Worm (Caenorhabditis elegans) whole organism, L1 larva: ENCODE results near the gene srh-39.
A peak's percentile ranks its signal among the peaks of the same experiment; 100 is the strongest.

ENCODE experiments used
- C04F5.9 ChIP-seq: sonication (generic microtip); optimal IDR thresholded peaks from 2 replicates; lab custom pipeline; 2016; ENCODE audit warnings: missing genetic modification characterization, missing compliant biosample characterization
- C16A3.4 ChIP-seq: fragments of 150-350 bp; optimal IDR thresholded peaks from 2 replicates; lab custom pipeline; 2014; ENCODE audit warnings: missing biosample characterization, missing genetic modification characterization
- Y116A8C.19 ChIP-seq: sonication (generic microtip); optimal IDR thresholded peaks from 2 replicates; lab custom pipeline; 2016; ENCODE audit warnings: missing compliant biosample characterization, missing genetic modification characterization, borderline replicate concordance
- aly-2 ChIP-seq: fragments of 150-350 bp; optimal IDR thresholded peaks from 2 replicates; lab custom pipeline; 2014; ENCODE audit warnings: missing biosample characterization, missing genetic modification characterization
- ama-1 ChIP-seq: fragments of 150-350 bp; optimal IDR thresholded peaks from 2 replicates; lab custom pipeline; 2014
- blmp-1 ChIP-seq: fragments of 150-350 bp; optimal IDR thresholded peaks from 2 replicates; lab custom pipeline; 2014; ENCODE audit warnings: missing biosample characterization, missing genetic modification characterization
- ceh-63 ChIP-seq: fragments of 200-800 bp; sonication (Bioruptor generic); optimal IDR thresholded peaks from 2 replicates; lab custom pipeline; 2018; ENCODE audit warnings: mild to moderate bottlenecking, missing genetic modification characterization, missing compliant biosample characterization
- ceh-8 ChIP-seq: fragments of 200-800 bp; sonication (Bioruptor generic); optimal IDR thresholded peaks from 2 replicates; lab custom pipeline; 2018; ENCODE audit warnings: mild to moderate bottlenecking, missing genetic modification characterization, moderate library complexity, missing compliant biosample characterization
- ceh-90 ChIP-seq: sonication (generic microtip); optimal IDR thresholded peaks from 2 replicates; lab custom pipeline; 2016; ENCODE audit warnings: missing genetic modification characterization, missing compliant biosample characterization
- dpl-1 ChIP-seq, 3 experiments: fragments of 150-350 bp in 2 of 3; sonication (generic microtip) in 1 of 3; optimal IDR thresholded peaks; 2 replicates each; lab custom pipeline; 2014 to 2017; ENCODE audit warnings: missing biosample characterization in 3 of 3, missing genetic modification characterization in 3 of 3, missing genetic modification reagents in 3 of 3
- dsc-1 ChIP-seq: sonication (generic microtip); optimal IDR thresholded peaks from 2 replicates; lab custom pipeline; 2016; ENCODE audit warnings: mild to moderate bottlenecking, missing genetic modification characterization, missing compliant biosample characterization
- efl-1 ChIP-seq, 4 experiments: fragments of 150-350 bp; optimal IDR thresholded peaks in 3 of 4; peaks in 1 of 4; 1 replicate in 1 of 4; 2 replicates in 3 of 4; lab custom pipeline; 2014; ENCODE audit warnings: missing biosample characterization in 2 of 4, missing genetic modification characterization in 2 of 4, missing genetic modification reagents in 2 of 4
- efl-3 ChIP-seq: fragments of 200-800 bp; sonication (Bioruptor generic); optimal IDR thresholded peaks from 2 replicates; lab custom pipeline; 2018; ENCODE audit warnings: mild to moderate bottlenecking, missing genetic modification characterization, missing compliant biosample characterization
- egl-13 ChIP-seq: sonication (generic microtip); optimal IDR thresholded peaks from 2 replicates; lab custom pipeline; 2016; ENCODE audit warnings: missing genotype, missing genetic modification reagents, missing genetic modification characterization, missing compliant biosample characterization
- egl-27 ChIP-seq, 2 experiments: fragments of 150-350 bp in 1 of 2; sonication (generic microtip); optimal IDR thresholded peaks; 3 replicates each; lab custom pipeline; 2017 to 2018; ENCODE audit warnings: missing biosample characterization in 2 of 2, missing genetic modification characterization in 2 of 2, missing genetic modification reagents in 2 of 2
- elt-2 ChIP-seq: sonication (generic microtip); optimal IDR thresholded peaks from 2 replicates; lab custom pipeline; 2016; ENCODE audit warnings: missing genetic modification characterization, mild to moderate bottlenecking, inconsistent platforms, missing compliant biosample characterization, missing genetic modification reagents
- elt-3 ChIP-seq, 6 experiments: fragments of 150-350 bp in 1 of 6; sonication (generic microtip); optimal IDR thresholded peaks; 2 replicates each; lab custom pipeline; 2017 to 2018; ENCODE audit warnings: missing biosample characterization in 6 of 6, missing genetic modification characterization in 6 of 6, inconsistent platforms in 1 of 6
- ets-5 ChIP-seq: fragments of 200-800 bp; sonication (Bioruptor generic); IDR thresholded peaks from 2 replicates; pipeline ENCODE4 v1.3.6; 2022; ENCODE audit warnings: missing genetic modification characterization, missing compliant biosample characterization
- fkh-4 ChIP-seq: sonication (generic microtip); optimal IDR thresholded peaks from 2 replicates; lab custom pipeline; 2016; ENCODE audit warnings: missing compliant biosample characterization, missing genetic modification characterization, borderline replicate concordance
- hlh-17 ChIP-seq: fragments of 200-800 bp; sonication (Bioruptor generic); optimal IDR thresholded peaks from 2 replicates; lab custom pipeline; 2018; ENCODE audit warnings: missing genetic modification characterization, mild to moderate bottlenecking, missing compliant biosample characterization, moderate library complexity, borderline replicate concordance
- irx-1 ChIP-seq: sonication (generic microtip); optimal IDR thresholded peaks from 2 replicates; lab custom pipeline; 2016; ENCODE audit warnings: missing genetic modification characterization, missing compliant biosample characterization
- isw-1 ChIP-seq: fragments of 200-800 bp; sonication (Bioruptor generic); IDR thresholded peaks from 2 replicates; pipeline ENCODE4 v1.3.6; 2022; ENCODE audit warnings: missing genetic modification characterization, missing compliant biosample characterization
- jun-1 ChIP-seq: fragments of 150-350 bp; optimal IDR thresholded peaks from 2 replicates; lab custom pipeline; 2014; ENCODE audit warnings: missing biosample characterization, missing genetic modification reagents, missing genetic modification characterization
- lin-35 ChIP-seq, 2 experiments: fragments of 150-350 bp; optimal IDR thresholded peaks; 2 replicates each; lab custom pipeline; 2014; ENCODE audit warnings: missing biosample characterization in 2 of 2, missing genetic modification characterization in 2 of 2, missing genetic modification reagents in 2 of 2
- lin-39 ChIP-seq: fragments of 150-350 bp; optimal IDR thresholded peaks from 2 replicates; lab custom pipeline; 2014; ENCODE audit warnings: missing biosample characterization, missing genetic modification reagents, missing genetic modification characterization
- lir-3 ChIP-seq: sonication (generic microtip); optimal IDR thresholded peaks from 2 replicates; lab custom pipeline; 2016; ENCODE audit warnings: mild to moderate bottlenecking, missing genetic modification characterization, moderate library complexity, missing compliant biosample characterization; ENCODE audit not compliant: poor library complexity
- mab-9 ChIP-seq: fragments of 200-800 bp; sonication (Bioruptor generic); IDR thresholded peaks from 2 replicates; pipeline ENCODE4 v1.3.6; 2022; ENCODE audit warnings: missing genetic modification reagents, missing genetic modification characterization, missing compliant biosample characterization
- nhr-11 ChIP-seq: fragments of 150-350 bp; optimal IDR thresholded peaks from 2 replicates; lab custom pipeline; 2014; ENCODE audit warnings: missing biosample characterization, missing genetic modification characterization
- nhr-12 ChIP-seq: sonication (generic microtip); optimal IDR thresholded peaks from 2 replicates; lab custom pipeline; 2017; ENCODE audit warnings: missing biosample characterization, missing genetic modification characterization
- nhr-19 ChIP-seq: fragments of 200-800 bp; sonication (Bioruptor generic); conservative IDR thresholded peaks from 2 replicates; pipeline ENCODE4 v1.3.6; 2022; ENCODE audit warnings: missing genetic modification characterization, missing compliant biosample characterization
- nhr-237 ChIP-seq: fragments of 150-350 bp; optimal IDR thresholded peaks from 2 replicates; lab custom pipeline; 2014; ENCODE audit warnings: missing biosample characterization, missing genetic modification characterization
- nhr-71 ChIP-seq: sonication (generic microtip); optimal IDR thresholded peaks from 2 replicates; lab custom pipeline; 2016; ENCODE audit warnings: mild to moderate bottlenecking, missing genetic modification characterization, moderate library complexity, missing compliant biosample characterization
- nhr-76 ChIP-seq: sonication (generic microtip); optimal IDR thresholded peaks from 2 replicates; lab custom pipeline; 2017; ENCODE audit warnings: missing biosample characterization, missing genetic modification characterization
- nhr-77 ChIP-seq: fragments of 150-350 bp; optimal IDR thresholded peaks from 2 replicates; lab custom pipeline; 2014; ENCODE audit warnings: missing biosample characterization, missing genetic modification characterization
- nhr-84 ChIP-seq: sonication (generic microtip); optimal IDR thresholded peaks from 2 replicates; lab custom pipeline; 2017; ENCODE audit warnings: missing biosample characterization, missing genetic modification characterization
- pax-3 ChIP-seq: fragments of 200-800 bp; sonication (Bioruptor generic); optimal IDR thresholded peaks from 2 replicates; lab custom pipeline; 2018; ENCODE audit warnings: mild to moderate bottlenecking, missing genetic modification characterization, moderate library complexity, missing compliant biosample characterization
- pqm-1 ChIP-seq: sonication (generic microtip); optimal IDR thresholded peaks from 3 replicates; lab custom pipeline; 2017; ENCODE audit warnings: missing biosample characterization, missing genetic modification characterization
- rnt-1 ChIP-seq: sonication (generic microtip); optimal IDR thresholded peaks from 2 replicates; lab custom pipeline; 2016; ENCODE audit warnings: mild to moderate bottlenecking, missing genetic modification characterization, moderate library complexity, missing compliant biosample characterization
- skn-1 ChIP-seq: fragments of 150-350 bp; optimal IDR thresholded peaks from 2 replicates; lab custom pipeline; 2014; ENCODE audit warnings: missing biosample characterization, missing genetic modification characterization
- snpc-4 ChIP-seq: fragments of 150-350 bp; optimal IDR thresholded peaks from 2 replicates; lab custom pipeline; 2014; ENCODE audit warnings: missing biosample characterization, missing genetic modification characterization
- snu-23 ChIP-seq: sonication (generic microtip); optimal IDR thresholded peaks from 2 replicates; lab custom pipeline; 2016; ENCODE audit warnings: missing genetic modification characterization, missing compliant biosample characterization
- sptf-1 ChIP-seq: fragments of 150-350 bp; optimal IDR thresholded peaks from 2 replicates; lab custom pipeline; 2014; ENCODE audit warnings: missing biosample characterization, missing genetic modification characterization
- swsn-7 ChIP-seq: sonication (generic microtip); optimal IDR thresholded peaks from 2 replicates; lab custom pipeline; 2016; ENCODE audit warnings: missing genetic modification characterization, missing compliant biosample characterization
- tbx-2 ChIP-seq: sonication (generic microtip); optimal IDR thresholded peaks from 2 replicates; lab custom pipeline; 2016; ENCODE audit warnings: missing genetic modification characterization, missing compliant biosample characterization
- unc-130 ChIP-seq: fragments of 150-350 bp; optimal IDR thresholded peaks from 2 replicates; lab custom pipeline; 2017; ENCODE audit warnings: missing biosample characterization, missing genetic modification characterization, inconsistent platforms
- unc-30 ChIP-seq: sonication (generic microtip); optimal IDR thresholded peaks from 2 replicates; lab custom pipeline; 2017; ENCODE audit warnings: missing biosample characterization, missing genetic modification characterization
- unc-98 ChIP-seq: fragments of 200-800 bp; sonication (Bioruptor generic); IDR thresholded peaks from 2 replicates; pipeline ENCODE4 v1.3.6; 2022; ENCODE audit warnings: missing genetic modification characterization, missing compliant biosample characterization
- xbp-1 ChIP-seq: sonication (generic microtip); optimal IDR thresholded peaks from 2 replicates; lab custom pipeline; 2016; ENCODE audit warnings: missing genetic modification characterization, missing compliant biosample characterization
- zip-4 ChIP-seq: fragments of 200-800 bp; sonication (Bioruptor generic); optimal IDR thresholded peaks from 2 replicates; lab custom pipeline; 2018; ENCODE audit warnings: mild to moderate bottlenecking, missing genetic modification characterization, moderate library complexity, missing compliant biosample characterization
- ztf-11 ChIP-seq, 2 experiments: sonication (generic microtip); optimal IDR thresholded peaks; 2 replicates each; lab custom pipeline; 2016 to 2017; ENCODE audit warnings: missing genetic modification characterization in 2 of 2, missing biosample characterization in 1 of 2, missing compliant biosample characterization in 1 of 2

The srh-39 gene

DNA sequence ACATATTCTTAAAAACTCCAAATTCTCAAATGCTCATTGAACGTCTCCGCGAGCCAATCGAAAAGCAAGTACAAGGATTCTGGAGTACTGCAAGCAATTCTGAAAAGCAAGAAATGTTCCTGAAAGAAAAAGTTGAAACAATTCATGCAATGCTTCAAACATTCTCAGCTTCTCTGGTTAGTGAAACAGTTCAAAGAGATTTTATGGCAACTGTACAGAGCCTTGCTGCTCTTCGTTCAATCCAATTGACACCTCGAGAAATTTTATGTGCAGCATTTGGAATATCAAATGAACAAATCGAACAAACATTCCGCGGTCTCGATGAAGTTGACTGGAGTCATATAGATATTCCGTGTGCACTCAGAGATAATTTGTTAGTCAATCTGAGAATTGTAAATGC lies 28.6 kb downstream of the srh-39 start:
- TF ChIP-seq lin-35 (GFP tag; optimal IDR thresholded peaks at IDR 0.05; lab: Kevin White, UChicago) (no peak), egl-27 (tag; optimal IDR thresholded peaks at IDR 0.05; lab: Kevin White, UChicago) (no peak), nhr-19 (GFP tag; lab: Robert Waterston, UW) (no peak), sptf-1 (tag; lab: Kevin White, UChicago) (no peak), unc-30 (no peak), elt-3 (tag; optimal IDR thresholded peaks at IDR 0.05; lab: Kevin White, UChicago) (no peak), ceh-63 (no peak), C16A3.4 (tag; lab: Kevin White, UChicago) (no peak), elt-2 (tag; lab: Kevin White, UChicago) (no peak), aly-2 (tag; lab: Kevin White, UChicago) (no peak), nhr-84 (tag; lab: Kevin White, UChicago) (no peak), ama-1 (lab: Kevin White, UChicago) (no peak), rnt-1 (tag; lab: Kevin White, UChicago) (no peak), dpl-1 (GFP tag; optimal IDR thresholded peaks at IDR 0.05; lab: Kevin White, UChicago) (no peak), jun-1 (no peak), irx-1 (tag; lab: Kevin White, UChicago) (no peak), unc-98 (no peak)
- TF ChIP-seq, all 84 proteins: peak for 0

DNA sequence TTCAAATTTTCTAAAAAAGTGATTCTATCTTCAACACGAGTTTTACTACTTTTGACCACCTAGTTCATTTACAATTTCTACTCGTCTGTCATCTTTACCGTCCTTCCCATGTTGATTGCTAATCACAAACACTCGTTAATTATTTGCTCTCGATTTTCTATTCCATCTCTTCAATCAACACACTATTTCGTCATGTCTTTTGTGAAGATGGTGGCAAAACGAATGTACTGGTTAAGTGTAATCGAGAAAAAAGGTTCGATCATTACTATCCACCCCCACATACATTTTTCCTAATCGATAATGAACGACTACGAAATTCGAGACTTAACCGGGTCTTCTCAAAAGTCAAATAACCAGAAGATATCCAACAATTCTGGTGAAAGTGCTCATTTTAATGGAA lies 40.8 kb downstream of the srh-39 start, which contains the start of gene cpna-2:
Gene cpna-2, plus strand, starts transcription at position 301 of the 400 bp plus-strand sequence.
- TF ChIP-seq Y116A8C.19 (tag; lab: Kevin White, UChicago), result no peak
- TF ChIP-seq elt-3 (tag; optimal IDR thresholded peaks at IDR 0.05; lab: Kevin White, UChicago), result no peak
- TF ChIP-seq lin-39 (tag; lab: Kevin White, UChicago), result no peak
- no peak for TF ChIP-seq aly-2 (tag; lab: Kevin White, UChicago)
- TF ChIP-seq dsc-1, result no peak
- TF ChIP-seq nhr-77, result no peak
- TF ChIP-seq ets-5, result no peak
- TF ChIP-seq ama-1 (lab: Kevin White, UChicago), result no peak
- TF ChIP-seq fkh-4 (tag; lab: Kevin White, UChicago), result no peak
- no peak for TF ChIP-seq tbx-2
- TF ChIP-seq C04F5.9 (tag; lab: Kevin White, UChicago), result no peak
- TF ChIP-seq nhr-76 (tag; lab: Kevin White, UChicago), result no peak
- no peak for TF ChIP-seq ceh-90 (tag; lab: Kevin White, UChicago)

ce11 chrII:7722784-7723183 lies 42.6 kb downstream of the srh-39 start:
- no peak for TF ChIP-seq mab-9 (GFP tag; lab: Robert Waterston, UW)
- TF ChIP-seq isw-1 (GFP tag; lab: Robert Waterston, UW), result no peak
- TF ChIP-seq skn-1 (tag; lab: Kevin White, UChicago), result no peak
- no peak for TF ChIP-seq nhr-237 (tag; lab: Kevin White, UChicago)
- TF ChIP-seq lir-3, result no peak
- TF ChIP-seq ets-5, result no peak
- peak; percentile 53 for TF ChIP-seq rnt-1 (tag; lab: Kevin White, UChicago)
- no peak for TF ChIP-seq zip-4 (GFP tag; lab: Kevin White, UChicago)
- no peak for TF ChIP-seq blmp-1
- no peak for TF ChIP-seq ceh-90 (tag; lab: Kevin White, UChicago)
- TF ChIP-seq nhr-84 (tag; lab: Kevin White, UChicago), result no peak
- TF ChIP-seq nhr-12 (tag; lab: Kevin White, UChicago), result no peak
- TF ChIP-seq efl-1 (optimal IDR thresholded peaks at IDR 0.05; lab: Kevin White, UChicago), result no peak
- no peak for TF ChIP-seq efl-1 (GFP tag; optimal IDR thresholded peaks at IDR 0.05 in 1 of 2; lab: Kevin White, UChicago)
- TF ChIP-seq hlh-17 (GFP tag; lab: Kevin White, UChicago), result no peak
- no peak for TF ChIP-seq ceh-8 (GFP tag; lab: Kevin White, UChicago)
- TF ChIP-seq pqm-1 (tag; lab: Kevin White, UChicago), result no peak
- no peak for TF ChIP-seq pax-3 (tag; lab: Kevin White, UChicago)
- no peak for TF ChIP-seq ztf-11 (tag; optimal IDR thresholded peaks at IDR 0.05; lab: Kevin White, UChicago)
- TF ChIP-seq xbp-1 (tag; lab: Kevin White, UChicago), result no peak
- no peak for TF ChIP-seq egl-13
- no peak for TF ChIP-seq efl-3 (GFP tag; lab: Kevin White, UChicago)
- no peak for TF ChIP-seq ama-1 (lab: Kevin White, UChicago)
- no peak for TF ChIP-seq snpc-4 (tag; lab: Kevin White, UChicago)
- TF ChIP-seq snu-23 (GFP tag; lab: Kevin White, UChicago), result peak; percentile 13
- no peak for TF ChIP-seq ceh-63
- TF ChIP-seq nhr-11 (tag; lab: Kevin White, UChicago), result no peak
- peak; percentile 23 for TF ChIP-seq unc-130 (tag; lab: Kevin White, UChicago)
- peak; percentile 46 for TF ChIP-seq nhr-71 (tag; lab: Kevin White, UChicago)
- TF ChIP-seq swsn-7 (tag; lab: Kevin White, UChicago), result no peak
